Worm (Caenorhabditis elegans): ENCODE data around the gene sumv-1.

sumv-1 gene

ce11 chrIII:5230415-5230814 is 23.6 kb downstream of the sumv-1 start, which contains the start of gene prmt-5:
Gene prmt-5 (plus strand): TSS chrIII:5230555.
- TF ChIP-seq dao-5 (tag; optimal IDR thresholded peaks at IDR 0.05): no peak
- no peak for TF ChIP-seq him-1 (tag; optimal IDR thresholded peaks at IDR 0.05)

ce11 chrIII:5229511-5230250 is 24.3 kb downstream of the sumv-1 start:
- TF ChIP-seq him-1 (tag; optimal IDR thresholded peaks at IDR 0.05) (no peak), W03F9.2 (tag; optimal IDR thresholded peaks at IDR 0.05) (no peak), dao-5 (tag; optimal IDR thresholded peaks at IDR 0.05) (no peak)

ce11 chrIII:5228839-5229238 is 25.1 kb downstream of the sumv-1 start:
- TF ChIP-seq dao-5 (tag; optimal IDR thresholded peaks at IDR 0.05): no peak
- TF ChIP-seq him-1 (tag; optimal IDR thresholded peaks at IDR 0.05): no peak
- TF ChIP-seq W03F9.2 (tag; optimal IDR thresholded peaks at IDR 0.05): no peak

- TF ChIP-seq dao-5 (tag; optimal IDR thresholded peaks at IDR 0.05): no peak
- TF ChIP-seq him-1 (tag; optimal IDR thresholded peaks at IDR 0.05): peak; percentile 7
- TF ChIP-seq W03F9.2 (tag; optimal IDR thresholded peaks at IDR 0.05): peak; percentile 89
These were observed 26.0 kb downstream of the sumv-1 start, which contains the start of the genes C34E10.12, C34E10.10 and atp-2 for ce11 chrIII:5227831-5228467. Gene C34E10.12 (minus strand): TSS chrIII:5227881. Gene C34E10.10 (minus strand): TSS chrIII:5227884. Gene atp-2 (plus strand): TSS chrIII:5228417.

- TF ChIP-seq W03F9.2 (tag; optimal IDR thresholded peaks at IDR 0.05) (peak; percentile 17), him-1 (tag; optimal IDR thresholded peaks at IDR 0.05) (no peak)
These were observed 28.7 kb downstream of the sumv-1 start, which contains the start of gene nex-1 for ce11 chrIII:5225321-5225720. Gene nex-1 (plus strand): TSS chrIII:5225621.

ce11 chrIII:5224908-5225307 is 29.1 kb downstream of the sumv-1 start:
- no peak for TF ChIP-seq dao-5 (tag; optimal IDR thresholded peaks at IDR 0.05)
- no peak for TF ChIP-seq W03F9.2 (tag; optimal IDR thresholded peaks at IDR 0.05)
- no peak for TF ChIP-seq him-1 (tag; optimal IDR thresholded peaks at IDR 0.05)

- TF ChIP-seq him-1 (tag; optimal IDR thresholded peaks at IDR 0.05) (no peak), dao-5 (tag; optimal IDR thresholded peaks at IDR 0.05) (no peak)
These were observed 31.2 kb downstream of the sumv-1 start for ce11 chrIII:5222777-5223176.

ce11 chrIII:5221820-5222219 is 32.2 kb downstream of the sumv-1 start:
- TF ChIP-seq him-1 (tag; optimal IDR thresholded peaks at IDR 0.05) (no peak), W03F9.2 (tag; optimal IDR thresholded peaks at IDR 0.05) (no peak), dao-5 (tag; optimal IDR thresholded peaks at IDR 0.05) (no peak)

ce11 chrIII:5218687-5219086 is 35.3 kb downstream of the sumv-1 start, which contains the start of gene ZC155.2:
Gene ZC155.2 (plus strand): TSS chrIII:5218987.
- TF ChIP-seq W03F9.2 (tag; optimal IDR thresholded peaks at IDR 0.05): no peak
- no peak for TF ChIP-seq him-1 (tag; optimal IDR thresholded peaks at IDR 0.05)
- no peak for TF ChIP-seq dao-5 (tag; optimal IDR thresholded peaks at IDR 0.05)

- TF ChIP-seq dao-5 (tag; optimal IDR thresholded peaks at IDR 0.05) (no peak), W03F9.2 (tag; optimal IDR thresholded peaks at IDR 0.05) (no peak), him-1 (tag; optimal IDR thresholded peaks at IDR 0.05) (no peak)
These were observed 36.5 kb downstream of the sumv-1 start, which contains the start of gene cutl-19 for ce11 chrIII:5217511-5217910. Gene cutl-19 (minus strand): TSS chrIII:5217611.

ce11 chrIII:5215375-5215774 is 38.6 kb downstream of the sumv-1 start, which contains the start of gene ZC155.4:
Gene ZC155.4 (minus strand): TSS chrIII:5215475.
- TF ChIP-seq dao-5 (tag; optimal IDR thresholded peaks at IDR 0.05) (no peak), him-1 (tag; optimal IDR thresholded peaks at IDR 0.05) (no peak), W03F9.2 (tag; optimal IDR thresholded peaks at IDR 0.05) (no peak)

ce11 chrIII:5214162-5214561 is 39.8 kb downstream of the sumv-1 start:
- no peak for TF ChIP-seq W03F9.2 (tag; optimal IDR thresholded peaks at IDR 0.05)

- TF ChIP-seq W03F9.2 (tag; optimal IDR thresholded peaks at IDR 0.05) (peak; percentile 46), dao-5 (tag; optimal IDR thresholded peaks at IDR 0.05) (peak; percentile 81)
These were observed 42.8 kb downstream of the sumv-1 start for ce11 chrIII:5211137-5211648.

ce11 chrIII:5210269-5210668 is 43.7 kb downstream of the sumv-1 start:
- TF ChIP-seq him-1 (tag; optimal IDR thresholded peaks at IDR 0.05): no peak
- no peak for TF ChIP-seq dao-5 (tag; optimal IDR thresholded peaks at IDR 0.05)
- TF ChIP-seq W03F9.2 (tag; optimal IDR thresholded peaks at IDR 0.05): no peak
